Fruit fly (Drosophila melanogaster) whole organism, embryonic: ENCODE measurements around the gene GramD1B.

ENCODE experiments used
- B-H1 ChIP-seq: fragments of 200-800 bp; sonication (Bioruptor generic); IDR thresholded peaks from 3 replicates; pipeline ENCODE4 v1.3.6; 2022; ENCODE audit warnings: missing biosample characterization, missing genetic modification characterization
- CG11085 ChIP-seq: fragments of 200-800 bp; sonication (Bioruptor generic); IDR thresholded peaks from 2 replicates; pipeline ENCODE4 v1.3.6; 2022; ENCODE audit warnings: missing biosample characterization, missing genetic modification characterization
- CG12942 ChIP-seq: fragments of 200-800 bp; sonication (Bioruptor generic); optimal IDR thresholded peaks from 3 replicates; lab custom pipeline; 2016; ENCODE audit warnings: missing biosample characterization, missing genetic modification characterization
- CG5245 ChIP-seq: fragments of 200-800 bp; sonication (Bioruptor generic); optimal IDR thresholded peaks from 3 replicates; lab custom pipeline; 2016; ENCODE audit warnings: missing biosample characterization, missing genetic modification characterization
- H15 ChIP-seq: fragments of 200-800 bp; sonication (Bioruptor generic); IDR thresholded peaks from 3 replicates; pipeline ENCODE4 v1.3.6; 2022; ENCODE audit warnings: missing biosample characterization, missing genetic modification characterization
- Stat92E ChIP-seq, 3 experiments: fragments of >200 bp in 2 of 3; fragments of 200-800 bp in 1 of 3; sonication (Bioruptor generic) in 1 of 3; optimal IDR thresholded peaks; 2 replicates each; lab custom pipeline; 2017 to 2019; ENCODE audit warnings: missing biosample characterization in 3 of 3, missing genetic modification characterization in 3 of 3, mild to moderate bottlenecking in 1 of 3, moderate library complexity in 1 of 3
- al ChIP-seq: fragments of 200-800 bp; sonication (Bioruptor generic); IDR thresholded peaks from 2 replicates; pipeline ENCODE4 v1.3.6; 2022; ENCODE audit warnings: missing biosample characterization, missing genetic modification characterization
- br ChIP-seq: fragments of >200 bp; optimal IDR thresholded peaks from 2 replicates; lab custom pipeline; 2017
- esg ChIP-seq: fragments of 200-800 bp; sonication (Bioruptor generic); conservative IDR thresholded peaks from 2 replicates; pipeline ENCODE4 v1.3.6; 2022; ENCODE audit warnings: missing biosample characterization, missing genetic modification characterization
- tup ChIP-seq: fragments of 200-800 bp; sonication (Bioruptor generic); optimal IDR thresholded peaks from 2 replicates; lab custom pipeline; 2016; ENCODE audit warnings: missing biosample characterization, mild to moderate bottlenecking, missing genetic modification characterization, moderate library complexity
- wek ChIP-seq: fragments of 200-800 bp; sonication (Bioruptor generic); optimal IDR thresholded peaks from 3 replicates; lab custom pipeline; 2018; ENCODE audit warnings: missing biosample characterization, mild to moderate bottlenecking, missing genetic modification characterization, moderate library complexity

DNA sequence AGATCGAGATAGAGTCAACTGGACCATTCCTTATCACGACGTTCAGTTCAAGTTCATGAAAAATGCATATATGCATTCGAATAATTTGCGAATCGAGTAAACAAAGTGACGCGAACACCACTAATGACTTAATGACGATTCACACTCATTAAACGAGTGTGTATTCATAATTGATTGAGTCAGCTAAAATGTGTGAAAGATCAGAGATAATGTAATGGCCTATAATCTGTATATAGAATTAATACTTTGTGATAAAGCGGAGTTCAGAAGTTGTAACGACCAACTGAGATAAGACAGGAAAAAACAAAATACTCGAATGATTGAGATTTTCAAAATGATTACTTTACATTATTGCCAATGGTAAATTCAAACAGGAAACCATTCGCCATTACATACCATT lies 3.4 kb downstream of the GramD1B start:
- TF ChIP-seq H15 (GFP tag; lab: Robert Waterston, UW) = no peak
- no peak for TF ChIP-seq B-H1 (GFP tag; lab: Robert Waterston, UW)
- no peak for TF ChIP-seq al (GFP tag; lab: Robert Waterston, UW)
- TF ChIP-seq CG12942 = no peak
- no peak for TF ChIP-seq tup
- no peak for TF ChIP-seq br
- TF ChIP-seq Stat92E (GFP tag; optimal IDR thresholded peaks at IDR 0.05; lab: Kevin White, UChicago) = no peak
- no peak for TF ChIP-seq CG5245 (GFP tag; lab: Kevin White, UChicago)
- TF ChIP-seq CG11085 = no peak
- TF ChIP-seq esg (GFP tag; lab: Robert Waterston, UW) = no peak
- TF ChIP-seq wek (GFP tag; lab: Kevin White, UChicago) = no peak
